Worm (Caenorhabditis elegans): ENCODE data around the gene dlg-1.

dlg-1 gene

DNA sequence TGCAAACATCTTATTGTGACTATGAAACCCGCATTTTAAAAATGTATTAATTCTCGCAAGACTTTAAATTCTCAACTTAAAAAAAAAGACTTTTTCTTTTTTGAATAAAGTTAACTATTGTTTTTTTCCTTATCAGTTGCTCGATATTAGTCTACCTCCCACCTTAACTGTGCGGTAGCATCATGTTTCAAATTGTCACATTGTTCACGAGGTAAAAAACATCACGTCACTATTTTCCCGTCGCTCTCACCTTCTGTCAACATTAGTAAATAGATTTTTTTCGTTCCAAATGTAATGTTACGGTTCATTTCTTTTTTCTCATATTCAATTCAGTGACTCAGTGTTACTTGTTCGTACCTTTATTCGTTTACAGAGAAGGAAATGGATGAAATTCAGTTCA lies 36.9 kb downstream of the dlg-1 start:
- TF ChIP-seq lsy-2 (tag; optimal IDR thresholded peaks at IDR 0.05) (no peak), ces-1 (GFP tag; optimal IDR thresholded peaks at IDR 0.05) (no peak), nhr-28 (tag; optimal IDR thresholded peaks at IDR 0.05) (no peak)

DNA sequence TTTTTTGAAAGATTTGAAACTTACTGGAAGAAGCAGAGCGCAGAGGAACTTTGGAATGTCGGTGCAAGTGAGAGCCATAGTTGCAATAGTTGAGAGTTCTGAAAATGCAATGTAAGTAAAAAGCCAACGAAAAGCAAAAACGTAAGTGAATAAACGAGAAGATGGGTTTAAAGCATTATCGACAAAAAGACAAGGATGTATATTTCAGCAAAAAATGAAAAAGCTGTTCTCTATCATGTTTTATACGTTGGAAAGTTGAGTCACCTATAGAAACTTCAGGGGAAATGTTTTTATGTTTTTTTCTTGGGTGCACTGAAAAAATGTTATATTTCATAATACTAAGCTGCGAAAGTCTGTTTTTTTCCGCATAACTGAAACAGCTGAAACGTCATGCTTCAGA lies 37.6 kb downstream of the dlg-1 start, which contains the start of gene T23F2.5:
Gene T23F2.5, minus strand, starts transcription at position 101 of the 400 bp plus-strand sequence.
- TF ChIP-seq cnd-1 (tag; optimal IDR thresholded peaks at IDR 0.05) (no peak), lin-13 (tag; optimal IDR thresholded peaks at IDR 0.05) (no peak), nhr-12 (tag; optimal IDR thresholded peaks at IDR 0.05) (no peak), sptf-1 (tag; optimal IDR thresholded peaks at IDR 0.05) (no peak), drap-1 (GFP tag; optimal IDR thresholded peaks at IDR 0.05) (no peak), zip-8 (tag; optimal IDR thresholded peaks at IDR 0.05) (no peak), mab-5 (tag; optimal IDR thresholded peaks at IDR 0.05) (no peak), bed-3 (GFP tag; optimal IDR thresholded peaks at IDR 0.05) (no peak)

DNA sequence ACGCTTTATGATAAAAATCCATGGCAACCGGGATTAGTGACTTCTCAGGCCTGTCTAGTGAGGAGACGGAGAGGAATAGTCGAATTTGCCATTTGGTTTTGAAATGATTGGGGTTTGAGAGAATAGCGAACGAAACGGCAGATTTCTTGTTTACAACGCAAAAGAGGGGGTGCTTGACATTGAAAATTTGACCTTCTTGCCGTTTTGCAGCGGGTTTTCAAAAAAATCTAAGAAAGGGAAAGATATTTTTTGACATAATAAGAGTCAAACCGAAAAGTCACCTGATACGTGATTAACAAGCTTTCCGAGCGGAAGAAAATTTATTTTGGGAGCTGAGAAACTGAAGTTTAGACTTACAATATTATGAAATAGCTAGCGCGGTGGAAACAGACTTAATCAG lies 38.3 kb downstream of the dlg-1 start:
- no peak for TF ChIP-seq sem-2 (GFP tag; optimal IDR thresholded peaks at IDR 0.05)
- no peak for TF ChIP-seq unc-120 (tag; optimal IDR thresholded peaks at IDR 0.05; ENCODE audit: poor library complexity, severe bottlenecking)
- TF ChIP-seq nhr-28 (tag; optimal IDR thresholded peaks at IDR 0.05): no peak
- no peak for TF ChIP-seq ztf-11 (tag; optimal IDR thresholded peaks at IDR 0.05)
- TF ChIP-seq cnd-1 (tag; optimal IDR thresholded peaks at IDR 0.05): no peak
- no peak for TF ChIP-seq ceh-43 (GFP tag; optimal IDR thresholded peaks at IDR 0.05)
- TF ChIP-seq mep-1 (tag; optimal IDR thresholded peaks at IDR 0.05): no peak
- no peak for TF ChIP-seq unc-39 (tag; optimal IDR thresholded peaks at IDR 0.05)
- TF ChIP-seq nhr-2 (tag; optimal IDR thresholded peaks at IDR 0.05): no peak
- TF ChIP-seq elt-3 (tag; optimal IDR thresholded peaks at IDR 0.05): no peak
- TF ChIP-seq tbx-8 (GFP tag; optimal IDR thresholded peaks at IDR 0.05): no peak
- TF ChIP-seq nhr-12 (tag; optimal IDR thresholded peaks at IDR 0.05): no peak
- TF ChIP-seq pha-4 (tag; optimal IDR thresholded peaks at IDR 0.05): no peak
- TF ChIP-seq drap-1 (GFP tag; optimal IDR thresholded peaks at IDR 0.05): no peak
- TF ChIP-seq snpc-4 (tag; optimal IDR thresholded peaks at IDR 0.05): no peak
- no peak for TF ChIP-seq bed-3 (GFP tag; optimal IDR thresholded peaks at IDR 0.05)
- TF ChIP-seq unc-62 (GFP tag; optimal IDR thresholded peaks at IDR 0.05): no peak
- no peak for TF ChIP-seq lsy-2 (tag; optimal IDR thresholded peaks at IDR 0.05)
- no peak for TF ChIP-seq nhr-237 (tag; optimal IDR thresholded peaks at IDR 0.05)
- TF ChIP-seq ham-2 (GFP tag; optimal IDR thresholded peaks at IDR 0.05): no peak

DNA sequence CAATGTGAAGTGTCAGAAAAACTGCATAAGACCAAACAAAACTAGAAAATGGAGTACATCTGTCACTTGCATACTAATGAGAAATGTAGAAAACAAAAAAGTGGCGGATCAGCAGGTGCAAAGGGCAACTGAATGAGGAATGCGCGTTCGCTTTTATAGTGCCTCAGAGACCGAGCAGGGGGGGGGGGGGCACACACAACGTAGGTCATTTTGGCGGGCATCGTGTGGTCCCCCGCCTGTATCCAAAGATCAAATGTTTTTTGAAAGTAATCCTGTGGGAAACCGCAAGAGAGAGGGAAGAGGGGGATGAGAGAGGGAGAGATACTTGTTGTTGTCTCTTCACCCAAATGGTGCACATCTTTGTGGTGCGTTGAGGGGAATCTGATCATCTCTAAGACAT lies 38.9 kb downstream of the dlg-1 start:
- TF ChIP-seq unc-39 (tag; optimal IDR thresholded peaks at IDR 0.05): no peak
- no peak for TF ChIP-seq mep-1 (tag; optimal IDR thresholded peaks at IDR 0.05)
- TF ChIP-seq drap-1 (GFP tag; optimal IDR thresholded peaks at IDR 0.05): peak; percentile 2
- TF ChIP-seq cnd-1 (tag; optimal IDR thresholded peaks at IDR 0.05): peak; percentile 42
- TF ChIP-seq nhr-2 (tag; optimal IDR thresholded peaks at IDR 0.05): peak; percentile 62
- peak; percentile 56 for TF ChIP-seq mls-2 (tag; optimal IDR thresholded peaks at IDR 0.05)

DNA sequence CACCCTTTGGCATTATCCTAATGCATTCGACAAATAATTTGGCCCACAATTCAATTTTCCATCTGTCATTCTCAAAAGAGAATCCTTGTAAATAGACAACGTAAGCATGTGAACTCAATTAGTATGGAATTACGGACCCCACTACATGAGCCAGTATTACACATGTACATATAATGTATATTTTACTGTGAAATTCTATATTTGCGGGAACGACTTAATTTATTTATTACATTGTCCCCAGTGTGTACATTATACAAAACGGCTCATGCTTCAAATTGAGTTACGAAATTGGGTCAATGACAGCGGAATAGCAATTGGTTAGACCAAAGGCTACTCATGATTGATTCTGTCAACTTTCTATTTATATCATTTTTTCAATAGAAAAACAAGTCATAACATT lies 40.1 kb downstream of the dlg-1 start:
- TF ChIP-seq mab-5 (tag; optimal IDR thresholded peaks at IDR 0.05) (no peak), ztf-11 (tag; optimal IDR thresholded peaks at IDR 0.05) (no peak), ces-1 (GFP tag; optimal IDR thresholded peaks at IDR 0.05) (peak; percentile 99), lin-32 (GFP tag; optimal IDR thresholded peaks at IDR 0.05) (no peak), elt-3 (tag; optimal IDR thresholded peaks at IDR 0.05) (no peak), tbx-8 (GFP tag; optimal IDR thresholded peaks at IDR 0.05) (no peak)

DNA sequence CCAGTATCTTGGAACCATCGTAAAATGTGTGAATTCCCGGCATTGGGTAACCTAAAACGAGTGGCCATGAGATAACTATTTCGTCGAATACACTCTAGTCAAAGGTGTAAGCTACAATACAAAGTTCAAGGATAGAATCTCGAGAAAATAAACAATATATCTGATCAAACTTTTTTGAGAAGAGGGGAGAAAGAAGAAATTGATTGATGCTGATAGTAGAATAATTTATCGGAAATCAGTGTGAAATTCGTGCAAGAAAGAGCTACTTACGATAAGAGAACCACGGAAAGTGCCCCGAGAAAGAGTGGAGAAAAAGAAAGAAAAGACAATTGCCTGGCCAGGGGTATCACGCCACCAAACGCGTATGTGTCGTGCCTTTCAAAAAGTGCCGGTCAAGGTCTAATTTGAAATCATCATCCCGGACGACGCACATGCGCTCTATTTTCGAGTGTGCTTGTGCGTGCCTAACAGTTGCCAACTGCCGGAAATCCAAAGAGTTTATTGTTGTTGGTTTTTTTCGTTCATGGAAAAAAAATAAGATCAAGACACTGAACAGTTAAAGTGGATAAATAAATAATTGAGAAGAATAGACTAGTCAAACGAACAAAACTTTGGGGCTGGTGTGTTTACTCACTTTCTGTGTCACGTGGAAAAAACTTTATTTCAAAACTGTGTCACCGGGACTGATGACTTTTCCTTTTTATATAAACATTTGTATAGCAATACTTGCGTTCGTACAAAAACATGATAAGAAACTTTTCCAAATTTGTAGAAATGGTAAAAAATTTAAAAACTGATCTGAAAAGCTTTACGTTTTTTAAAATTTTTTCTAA lies 43.5 kb downstream of the dlg-1 start, which contains the start of gene mboa-3:
Gene mboa-3, minus strand, starts transcription at position 51 of the 833 bp plus-strand sequence.
- TF ChIP-seq lin-13 (tag; optimal IDR thresholded peaks at IDR 0.05) (no peak), blmp-1 (tag; optimal IDR thresholded peaks at IDR 0.05) (no peak), ceh-39 (tag; optimal IDR thresholded peaks at IDR 0.05) (no peak), pha-4 (tag; optimal IDR thresholded peaks at IDR 0.05) (no peak), M03D4.4 (tag; optimal IDR thresholded peaks at IDR 0.05) (no peak), nhr-28 (tag; optimal IDR thresholded peaks at IDR 0.05) (no peak), sem-2 (GFP tag; optimal IDR thresholded peaks at IDR 0.05) (no peak), ham-2 (GFP tag; optimal IDR thresholded peaks at IDR 0.05) (no peak), nhr-237 (tag; optimal IDR thresholded peaks at IDR 0.05) (no peak), flh-1 (GFP tag; optimal IDR thresholded peaks at IDR 0.05) (no peak), unc-120 (tag; optimal IDR thresholded peaks at IDR 0.05; ENCODE audit: poor library complexity, severe bottlenecking) (no peak)

Measured in whole organism, mixed stage, embryonic.